Worm (Caenorhabditis elegans) whole organism, midembryonic: ENCODE data around the gene del-5.
A peak's percentile ranks its signal among the peaks of the same experiment; 100 is the strongest.

Experiments
- T22C8.4 ChIP-seq: fragments of 200-800 bp; sonication (Bioruptor generic); IDR thresholded peaks from 2 replicates; pipeline ENCODE4 v1.3.6; 2022; ENCODE audit warnings: missing genetic modification characterization, missing compliant biosample characterization
- cog-1 ChIP-seq: sonication (generic microtip); optimal IDR thresholded peaks from 2 replicates; lab custom pipeline; 2016; ENCODE audit warnings: missing genetic modification characterization, missing compliant biosample characterization
- flt-1 ChIP-seq: fragments of 200-800 bp; sonication (Bioruptor generic); IDR thresholded peaks from 2 replicates; pipeline ENCODE4 v1.3.6; 2022; ENCODE audit warnings: missing genetic modification characterization, missing compliant biosample characterization
- klf-2 ChIP-seq: fragments of 200-800 bp; sonication (Bioruptor generic); conservative IDR thresholded peaks from 2 replicates; pipeline ENCODE4 v1.3.6; 2022; ENCODE audit warnings: missing genetic modification reagents, missing genetic modification characterization, missing compliant biosample characterization
- med-1 ChIP-seq: sonication (generic microtip); optimal IDR thresholded peaks from 2 replicates; lab custom pipeline; 2017; ENCODE audit warnings: missing genetic modification characterization, mild to moderate bottlenecking, missing compliant biosample characterization, antibody characterized with exemption, missing genetic modification reagents; ENCODE audit not compliant: insufficient read depth
- ref-1 ChIP-seq: fragments of 200-800 bp; sonication (Bioruptor generic); conservative IDR thresholded peaks from 2 replicates; pipeline ENCODE4 v1.3.6; 2022; ENCODE audit warnings: missing genetic modification reagents, missing genetic modification characterization, missing compliant biosample characterization
- tab-1 ChIP-seq: fragments of 200-800 bp; sonication (Bioruptor generic); IDR thresholded peaks from 2 replicates; pipeline ENCODE4 v1.3.6; 2022; ENCODE audit warnings: missing genetic modification characterization, missing compliant biosample characterization
- ztf-23 ChIP-seq: fragments of 200-800 bp; sonication (Bioruptor generic); IDR thresholded peaks from 2 replicates; pipeline ENCODE4 v1.3.6; 2022; ENCODE audit warnings: missing genetic modification reagents, missing genetic modification characterization, missing compliant biosample characterization
- ztf-29 ChIP-seq: fragments of 200-800 bp; sonication (Bioruptor generic); IDR thresholded peaks from 2 replicates; pipeline ENCODE4 v1.3.6; 2022; ENCODE audit warnings: missing genetic modification reagents, missing genetic modification characterization, missing compliant biosample characterization

Gene del-5

ce11 chrX:10970629-10971028 is 37.4 kb downstream of the del-5 start, which contains the start of gene K09C8.8:
Gene K09C8.8, plus strand, starts transcription at chrX:10970929.
- TF ChIP-seq ztf-29 (GFP tag; lab: Robert Waterston, UW) (no peak), T22C8.4 (GFP tag; lab: Robert Waterston, UW) (no peak), ref-1 (GFP tag; lab: Robert Waterston, UW) (no peak), ztf-23 (GFP tag; lab: Robert Waterston, UW) (no peak), cog-1 (tag; lab: Kevin White, UChicago) (no peak), flt-1 (GFP tag; lab: Robert Waterston, UW) (no peak), med-1 (GFP tag; lab: Kevin White, UChicago) (no peak), klf-2 (GFP tag; lab: Robert Waterston, UW) (no peak), tab-1 (GFP tag; lab: Robert Waterston, UW) (no peak)

ce11 chrX:10967698-10968097 is 40.3 kb downstream of the del-5 start, which contains the start of gene K09C8.9:
Gene K09C8.9, minus strand, starts transcription at chrX:10967798.
- TF ChIP-seq med-1 (GFP tag; lab: Kevin White, UChicago) (no peak), klf-2 (GFP tag; lab: Robert Waterston, UW) (no peak), ztf-23 (GFP tag; lab: Robert Waterston, UW) (no peak), T22C8.4 (GFP tag; lab: Robert Waterston, UW) (no peak), flt-1 (GFP tag; lab: Robert Waterston, UW) (no peak), ref-1 (GFP tag; lab: Robert Waterston, UW) (no peak), cog-1 (tag; lab: Kevin White, UChicago) (no peak), ztf-29 (GFP tag; lab: Robert Waterston, UW) (no peak), tab-1 (GFP tag; lab: Robert Waterston, UW) (no peak)

DNA sequence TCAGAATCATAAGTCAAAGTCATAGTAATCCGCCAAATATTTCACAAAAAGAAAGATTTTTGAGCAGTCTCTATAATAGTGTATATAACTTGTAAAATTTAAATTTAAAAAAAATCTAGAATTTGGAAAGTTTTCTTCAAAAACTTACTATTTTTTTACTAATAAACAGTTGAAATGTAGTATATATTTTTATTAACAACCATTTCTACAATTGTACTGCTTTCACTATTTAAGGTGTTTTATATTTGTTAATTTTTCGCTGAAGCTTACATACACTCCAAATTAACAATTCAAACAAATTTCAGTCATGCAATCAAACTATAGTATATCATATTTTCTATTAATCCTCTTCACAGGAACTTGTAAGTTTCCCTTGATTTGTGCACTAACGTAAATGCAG is 41.7 kb downstream of the del-5 start, which contains the start of gene lge-1:
Gene lge-1 (plus strand): TSS at position 301 of the 400 bp plus-strand sequence.
- TF ChIP-seq ref-1 (GFP tag; lab: Robert Waterston, UW) (no peak), ztf-23 (GFP tag; lab: Robert Waterston, UW) (no peak), cog-1 (tag; lab: Kevin White, UChicago) (no peak), med-1 (GFP tag; lab: Kevin White, UChicago) (no peak), flt-1 (GFP tag; lab: Robert Waterston, UW) (no peak), tab-1 (GFP tag; lab: Robert Waterston, UW) (no peak), klf-2 (GFP tag; lab: Robert Waterston, UW) (no peak), ztf-29 (GFP tag; lab: Robert Waterston, UW) (no peak), T22C8.4 (GFP tag; lab: Robert Waterston, UW) (no peak)

DNA sequence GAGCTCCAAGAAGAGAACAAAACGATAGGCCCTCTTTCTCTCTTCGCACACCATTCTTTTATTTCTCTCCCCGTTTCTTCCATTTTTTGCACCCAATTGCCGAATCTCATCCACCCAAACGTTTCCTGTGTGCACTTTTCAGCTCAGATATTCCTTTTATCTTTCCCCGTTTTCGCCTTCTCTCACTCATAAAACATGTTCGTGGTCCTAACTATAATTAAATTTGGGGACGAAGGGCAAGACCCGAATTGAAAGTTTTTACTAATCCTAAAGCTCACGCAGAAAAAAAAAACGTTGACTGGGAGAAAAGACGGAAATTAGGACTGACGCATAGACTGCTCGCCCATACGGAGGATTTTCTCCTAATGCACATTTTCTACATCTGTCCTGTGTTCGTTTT is 42.5 kb downstream of the del-5 start:
- no peak for TF ChIP-seq T22C8.4 (GFP tag; lab: Robert Waterston, UW)
- TF ChIP-seq ref-1 (GFP tag; lab: Robert Waterston, UW), result no peak
- no peak for TF ChIP-seq flt-1 (GFP tag; lab: Robert Waterston, UW)
- no peak for TF ChIP-seq ztf-23 (GFP tag; lab: Robert Waterston, UW)
- no peak for TF ChIP-seq med-1 (GFP tag; lab: Kevin White, UChicago)
- TF ChIP-seq tab-1 (GFP tag; lab: Robert Waterston, UW), result no peak
- no peak for TF ChIP-seq ztf-29 (GFP tag; lab: Robert Waterston, UW)
- no peak for TF ChIP-seq cog-1 (tag; lab: Kevin White, UChicago)
- no peak for TF ChIP-seq klf-2 (GFP tag; lab: Robert Waterston, UW)

DNA sequence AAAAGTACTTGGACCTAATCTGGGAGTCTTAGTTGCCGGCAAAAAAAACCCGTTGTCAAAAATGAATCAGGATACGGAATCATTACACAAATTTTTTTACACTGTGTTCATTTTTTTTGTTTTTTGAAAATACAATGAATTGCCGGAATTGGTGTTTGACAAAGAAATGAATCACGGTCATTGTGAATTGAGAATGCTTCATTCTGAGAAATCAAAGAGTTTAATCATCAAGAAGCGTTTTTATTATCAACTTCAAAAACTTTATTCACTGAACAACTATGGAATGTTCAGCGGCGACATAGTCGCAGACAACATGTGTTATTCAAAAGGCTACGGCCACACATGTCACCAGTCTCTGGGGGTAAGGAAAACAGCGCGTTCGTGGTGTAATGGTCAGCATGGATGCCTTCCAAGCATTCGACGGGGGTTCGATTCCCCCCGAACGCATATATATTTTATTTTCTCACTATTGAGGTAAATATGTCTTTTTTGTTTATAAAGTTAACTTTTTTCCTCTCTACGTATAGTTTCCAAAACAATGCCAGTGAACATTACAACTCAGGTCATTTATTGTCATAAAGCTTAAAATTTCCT is 44.4 kb downstream of the del-5 start, which contains the start of gene nas-10:
Gene nas-10 (minus strand): TSS at position 51 of the 594 bp plus-strand sequence.
- no peak for TF ChIP-seq med-1 (GFP tag; lab: Kevin White, UChicago)
- TF ChIP-seq ztf-29 (GFP tag; lab: Robert Waterston, UW), result peak; percentile 82
- peak; percentile 95 for TF ChIP-seq flt-1 (GFP tag; lab: Robert Waterston, UW)
- TF ChIP-seq T22C8.4 (GFP tag; lab: Robert Waterston, UW), result peak; percentile 90
- TF ChIP-seq klf-2 (GFP tag; lab: Robert Waterston, UW), result peak; percentile 87
- peak; percentile 90 for TF ChIP-seq tab-1 (GFP tag; lab: Robert Waterston, UW)
- peak; percentile 75 for TF ChIP-seq ref-1 (GFP tag; lab: Robert Waterston, UW)
- TF ChIP-seq cog-1 (tag; lab: Kevin White, UChicago), result peak; percentile 79
- TF ChIP-seq ztf-23 (GFP tag; lab: Robert Waterston, UW), result peak; percentile 95

DNA sequence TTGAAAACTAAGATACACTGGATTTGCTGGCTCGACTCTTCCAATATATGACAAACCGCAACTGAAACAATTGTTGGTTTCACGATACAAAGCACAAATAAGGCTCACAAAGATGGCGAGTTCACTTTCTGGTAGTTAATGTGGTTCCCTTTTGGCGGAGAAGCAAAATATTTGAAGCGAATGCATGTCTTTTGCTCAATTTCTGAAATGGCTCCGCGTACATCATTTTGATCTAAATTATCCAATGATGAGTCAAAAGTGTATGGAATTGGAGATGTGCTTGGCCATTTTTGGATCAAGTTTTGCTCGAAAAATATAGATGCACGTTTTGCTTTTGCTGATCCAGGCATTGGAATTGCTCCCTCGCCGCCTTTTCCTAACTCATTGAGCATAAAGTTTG is 46.3 kb downstream of the del-5 start:
- TF ChIP-seq med-1 (GFP tag; lab: Kevin White, UChicago) (no peak), cog-1 (tag; lab: Kevin White, UChicago) (no peak), ztf-23 (GFP tag; lab: Robert Waterston, UW) (no peak), ztf-29 (GFP tag; lab: Robert Waterston, UW) (no peak), T22C8.4 (GFP tag; lab: Robert Waterston, UW) (no peak), ref-1 (GFP tag; lab: Robert Waterston, UW) (no peak), flt-1 (GFP tag; lab: Robert Waterston, UW) (no peak), klf-2 (GFP tag; lab: Robert Waterston, UW) (no peak), tab-1 (GFP tag; lab: Robert Waterston, UW) (no peak)

- TF ChIP-seq ztf-23 (GFP tag; lab: Robert Waterston, UW) (no peak), cog-1 (tag; lab: Kevin White, UChicago) (no peak), med-1 (GFP tag; lab: Kevin White, UChicago) (no peak), T22C8.4 (GFP tag; lab: Robert Waterston, UW) (no peak), klf-2 (GFP tag; lab: Robert Waterston, UW) (no peak), tab-1 (GFP tag; lab: Robert Waterston, UW) (no peak), ref-1 (GFP tag; lab: Robert Waterston, UW) (no peak), ztf-29 (GFP tag; lab: Robert Waterston, UW) (no peak), flt-1 (GFP tag; lab: Robert Waterston, UW) (no peak)
These were observed 48.8 kb downstream of the del-5 start, which contains the start of gene K09C8.2 for ce11 chrX:10959136-10959535. Gene K09C8.2, plus strand, starts transcription at chrX:10959436.

ce11 chrX:10958427-10958826 is 49.6 kb downstream of the del-5 start, which contains the start of gene nlp-19:
Gene nlp-19, plus strand, starts transcription at chrX:10958727.
- TF ChIP-seq flt-1 (GFP tag; lab: Robert Waterston, UW) (no peak), ref-1 (GFP tag; lab: Robert Waterston, UW) (no peak), ztf-23 (GFP tag; lab: Robert Waterston, UW) (no peak), med-1 (GFP tag; lab: Kevin White, UChicago) (no peak), ztf-29 (GFP tag; lab: Robert Waterston, UW) (no peak), klf-2 (GFP tag; lab: Robert Waterston, UW) (no peak), tab-1 (GFP tag; lab: Robert Waterston, UW) (no peak)
